Worm (Caenorhabditis elegans) whole organism, late embryonic: Measurements from ENCODE around the gene F39E9.6.

Experiments
- C38D4.7 ChIP-seq: fragments of 200-800 bp; sonication (Bioruptor generic); optimal IDR thresholded peaks from 2 replicates; lab custom pipeline; 2018; ENCODE audit warnings: mild to moderate bottlenecking, missing genetic modification characterization, moderate library complexity, missing compliant biosample characterization
- Y22D7AL.16 ChIP-seq: sonication (generic microtip); optimal IDR thresholded peaks from 2 replicates; lab custom pipeline; 2016; ENCODE audit warnings: missing genetic modification characterization, missing compliant biosample characterization
- ahr-1 ChIP-seq: sonication (generic microtip); optimal IDR thresholded peaks from 2 replicates; lab custom pipeline; 2016; ENCODE audit warnings: missing genetic modification characterization, missing compliant biosample characterization
- ama-1 ChIP-seq: fragments of 150-350 bp; optimal IDR thresholded peaks from 2 replicates; lab custom pipeline; 2014
- ceh-14 ChIP-seq: sonication (generic microtip); optimal IDR thresholded peaks from 2 replicates; lab custom pipeline; 2016; ENCODE audit warnings: missing genotype, missing genetic modification characterization, missing compliant biosample characterization
- ceh-19 ChIP-seq: fragments of 200-800 bp; sonication (Bioruptor generic); optimal IDR thresholded peaks from 2 replicates; lab custom pipeline; 2018; ENCODE audit warnings: mild to moderate bottlenecking, missing genetic modification characterization, missing compliant biosample characterization
- ceh-22 ChIP-seq: sonication (generic microtip); optimal IDR thresholded peaks from 2 replicates; lab custom pipeline; 2017; ENCODE audit warnings: missing biosample characterization, missing genetic modification characterization
- ceh-24 ChIP-seq: sonication (generic microtip); optimal IDR thresholded peaks from 2 replicates; lab custom pipeline; 2016; ENCODE audit warnings: mild to moderate bottlenecking, missing genetic modification characterization, missing compliant biosample characterization
- ceh-6 ChIP-seq: fragments of 200-800 bp; sonication (Bioruptor generic); optimal IDR thresholded peaks from 2 replicates; lab custom pipeline; 2018; ENCODE audit warnings: mild to moderate bottlenecking, missing genetic modification characterization, missing compliant biosample characterization
- ceh-9 ChIP-seq: sonication (generic microtip); optimal IDR thresholded peaks from 2 replicates; lab custom pipeline; 2016; ENCODE audit warnings: mild to moderate bottlenecking, missing genetic modification characterization, inconsistent platforms, missing compliant biosample characterization
- dmd-4 ChIP-seq: sonication (generic microtip); optimal IDR thresholded peaks from 2 replicates; lab custom pipeline; 2016; ENCODE audit warnings: borderline replicate concordance, missing genetic modification characterization, missing compliant biosample characterization
- dve-1 ChIP-seq: sonication (generic microtip); optimal IDR thresholded peaks from 2 replicates; lab custom pipeline; 2017; ENCODE audit warnings: antibody characterized with exemption, mild to moderate bottlenecking, missing genetic modification characterization, missing compliant biosample characterization
- eyg-1 ChIP-seq: sonication (generic microtip); optimal IDR thresholded peaks from 2 replicates; lab custom pipeline; 2016; ENCODE audit warnings: missing genotype, missing genetic modification characterization, missing compliant biosample characterization
- fkh-10 ChIP-seq: fragments of 150-350 bp; optimal IDR thresholded peaks from 2 replicates; lab custom pipeline; 2014; ENCODE audit warnings: missing biosample characterization, missing genetic modification reagents, missing genetic modification characterization
- fkh-6 ChIP-seq: sonication (generic microtip); optimal IDR thresholded peaks from 2 replicates; lab custom pipeline; 2016; ENCODE audit warnings: missing genetic modification characterization, missing compliant biosample characterization
- hlh-15 ChIP-seq: sonication (generic microtip); optimal IDR thresholded peaks from 2 replicates; lab custom pipeline; 2016; ENCODE audit warnings: missing genetic modification characterization, missing compliant biosample characterization
- hlh-30 ChIP-seq: sonication (generic microtip); optimal IDR thresholded peaks from 2 replicates; lab custom pipeline; 2017; ENCODE audit warnings: antibody characterized with exemption, missing genetic modification characterization, missing compliant biosample characterization; ENCODE audit not compliant: insufficient read depth
- hlh-6 ChIP-seq: sonication (generic microtip); optimal IDR thresholded peaks from 2 replicates; lab custom pipeline; 2016; ENCODE audit warnings: missing genotype, missing genetic modification characterization, missing compliant biosample characterization
- hlh-8 ChIP-seq: sonication (generic microtip); optimal IDR thresholded peaks from 2 replicates; lab custom pipeline; 2016; ENCODE audit warnings: missing genotype, missing genetic modification characterization, missing compliant biosample characterization
- madf-2 ChIP-seq: sonication (generic microtip); optimal IDR thresholded peaks from 2 replicates; lab custom pipeline; 2017; ENCODE audit warnings: missing genetic modification characterization, missing compliant biosample characterization
- mec-3 ChIP-seq: sonication (generic microtip); optimal IDR thresholded peaks from 2 replicates; lab custom pipeline; 2016; ENCODE audit warnings: borderline replicate concordance, missing genetic modification characterization, missing compliant biosample characterization
- odd-2 ChIP-seq: sonication (generic microtip); optimal IDR thresholded peaks from 2 replicates; lab custom pipeline; 2017; ENCODE audit warnings: antibody characterized with exemption, mild to moderate bottlenecking, missing genetic modification characterization, missing compliant biosample characterization
- pag-3 ChIP-seq: sonication (generic microtip); optimal IDR thresholded peaks from 2 replicates; lab custom pipeline; 2016; ENCODE audit warnings: missing compliant biosample characterization, missing genetic modification characterization, borderline replicate concordance
- pat-9 ChIP-seq: fragments of 200-800 bp; sonication (Bioruptor generic); optimal IDR thresholded peaks from 2 replicates; lab custom pipeline; 2018; ENCODE audit warnings: mild to moderate bottlenecking, missing genetic modification characterization, moderate library complexity, missing compliant biosample characterization
- pha-2 ChIP-seq: sonication (generic microtip); optimal IDR thresholded peaks from 2 replicates; lab custom pipeline; 2017; ENCODE audit warnings: mild to moderate bottlenecking, missing genetic modification characterization, missing compliant biosample characterization
- pha-4 ChIP-seq: fragments of 150-350 bp; optimal IDR thresholded peaks from 2 replicates; lab custom pipeline; 2018; ENCODE audit warnings: missing biosample characterization, missing genetic modification reagents, missing genetic modification characterization
- pqm-1 ChIP-seq: sonication (generic microtip); optimal IDR thresholded peaks from 2 replicates; lab custom pipeline; 2016; ENCODE audit warnings: missing genetic modification characterization, missing compliant biosample characterization
- pros-1 ChIP-seq: fragments of 150-350 bp; optimal IDR thresholded peaks from 2 replicates; lab custom pipeline; 2014; ENCODE audit warnings: missing biosample characterization, missing genetic modification reagents, missing genetic modification characterization
- ref-2 ChIP-seq: sonication (generic microtip); optimal IDR thresholded peaks from 2 replicates; lab custom pipeline; 2016; ENCODE audit warnings: missing genetic modification characterization, missing compliant biosample characterization
- rnt-1 ChIP-seq: sonication (generic microtip); optimal IDR thresholded peaks from 2 replicates; lab custom pipeline; 2016; ENCODE audit warnings: missing genetic modification characterization, missing compliant biosample characterization
- sox-2 ChIP-seq: fragments of 200-800 bp; sonication (Bioruptor generic); IDR thresholded peaks from 2 replicates; pipeline ENCODE4 v1.3.6; 2022; ENCODE audit warnings: missing genetic modification reagents, missing genetic modification characterization, missing compliant biosample characterization
- tbx-2 ChIP-seq: sonication (generic microtip); optimal IDR thresholded peaks from 2 replicates; lab custom pipeline; 2016; ENCODE audit warnings: missing genetic modification characterization, missing compliant biosample characterization
- tbx-7 ChIP-seq: sonication (generic microtip); optimal IDR thresholded peaks from 2 replicates; lab custom pipeline; 2016; ENCODE audit warnings: missing genotype, missing genetic modification characterization, missing compliant biosample characterization
- ttx-3 ChIP-seq: sonication (generic microtip); optimal IDR thresholded peaks from 2 replicates; lab custom pipeline; 2016; ENCODE audit warnings: missing genetic modification reagents, missing genetic modification characterization, missing compliant biosample characterization
- unc-3 ChIP-seq, 2 experiments: fragments of 200-800 bp in 1 of 2; sonication (Bioruptor generic) in 1 of 2; sonication (generic microtip) in 1 of 2; conservative IDR thresholded peaks in 1 of 2; optimal IDR thresholded peaks in 1 of 2; 2 replicates each; pipeline versions ENCODE4 v1.3.6 to Lab custom; 2016 to 2022; ENCODE audit warnings: missing compliant biosample characterization in 2 of 2, missing genetic modification characterization in 2 of 2, missing genetic modification reagents in 1 of 2
- unc-42 ChIP-seq: sonication (generic microtip); optimal IDR thresholded peaks from 2 replicates; lab custom pipeline; 2016; ENCODE audit warnings: missing genotype, missing genetic modification characterization, missing compliant biosample characterization
- unc-55 ChIP-seq: sonication (generic microtip); optimal IDR thresholded peaks from 2 replicates; lab custom pipeline; 2017; ENCODE audit warnings: missing biosample characterization, missing genetic modification reagents, missing genetic modification characterization

The F39E9.6 gene

ce11 chrII:3347940-3348610, 34.7 kb upstream of the F39E9.6 start, which contains the start of the genes F14D2.14 and bath-29:
F14D2.14 (minus strand) TSS chrII:3347990.
bath-29 (plus strand) TSS chrII:3348560.
- no peak for TF ChIP-seq pha-2 (tag; lab: Kevin White, UChicago)
- TF ChIP-seq eyg-1 (tag; lab: Kevin White, UChicago), result no peak
- TF ChIP-seq ceh-22, result no peak
- TF ChIP-seq hlh-8, result no peak
- no peak for TF ChIP-seq pag-3 (tag; lab: Kevin White, UChicago)
- TF ChIP-seq, all 69 proteins: peak for 0

- TF ChIP-seq unc-55 (GFP tag; lab: Kevin White, UChicago), result no peak
- no peak for TF ChIP-seq ceh-6 (GFP tag; lab: Kevin White, UChicago)
- TF ChIP-seq ama-1, result no peak
- TF ChIP-seq C38D4.7 (GFP tag; lab: Kevin White, UChicago), result no peak
- TF ChIP-seq fkh-6 (tag; lab: Kevin White, UChicago), result no peak
- no peak for TF ChIP-seq hlh-30
- TF ChIP-seq madf-2, result no peak
- no peak for TF ChIP-seq hlh-15 (tag; lab: Kevin White, UChicago)
- TF ChIP-seq mec-3 (tag; lab: Kevin White, UChicago), result no peak
- no peak for TF ChIP-seq dmd-4 (tag; lab: Kevin White, UChicago)
- no peak for TF ChIP-seq unc-42 (tag; lab: Kevin White, UChicago)
- TF ChIP-seq ttx-3 (tag; lab: Kevin White, UChicago), result no peak
- no peak for TF ChIP-seq ceh-9
Observed at ce11 chrII:3346328-3346780, 33.0 kb upstream of the F39E9.6 start, which contains the start of gene bath-30. bath-30 (minus strand) TSS chrII:3346378.

DNA sequence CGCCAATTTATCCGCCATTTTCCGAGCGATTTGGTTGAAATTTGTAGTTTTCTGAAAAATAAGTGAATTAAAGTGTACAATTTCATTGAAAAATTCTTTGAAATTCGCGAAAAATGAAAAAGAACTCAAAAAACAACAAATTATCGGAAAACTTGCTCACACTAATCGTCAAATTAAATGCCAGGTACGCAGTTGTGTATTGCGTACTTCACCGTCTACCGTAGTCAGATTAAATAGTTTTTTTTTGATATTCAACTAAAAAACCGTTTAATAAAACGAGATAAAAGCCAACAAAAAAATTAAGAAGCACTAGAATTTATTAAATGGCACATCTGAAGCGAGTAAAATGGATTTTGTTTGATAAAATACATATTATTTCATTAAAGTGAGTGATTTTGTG, 31.6 kb upstream of the F39E9.6 start, which contains the start of gene bath-28:
Gene bath-28 (minus strand): TSS at position 51 of the 400 bp plus-strand sequence.
- TF ChIP-seq pha-4 (tag; lab: Kevin White, UChicago), result no peak
- no peak for TF ChIP-seq odd-2
- TF ChIP-seq ceh-9, result no peak
- TF ChIP-seq pat-9 (tag; lab: Kevin White, UChicago), result no peak
- TF ChIP-seq unc-42 (tag; lab: Kevin White, UChicago), result no peak
- no peak for TF ChIP-seq ref-2
- no peak for TF ChIP-seq ceh-24 (tag; lab: Kevin White, UChicago)
- no peak for TF ChIP-seq dve-1 (tag; lab: Kevin White, UChicago)
- no peak for TF ChIP-seq fkh-10
- TF ChIP-seq pha-2 (tag; lab: Kevin White, UChicago), result no peak
- TF ChIP-seq C38D4.7 (GFP tag; lab: Kevin White, UChicago), result no peak
- no peak for TF ChIP-seq tbx-7 (tag; lab: Kevin White, UChicago)
- TF ChIP-seq Y22D7AL.16 (tag; lab: Kevin White, UChicago), result no peak
- no peak for TF ChIP-seq ceh-6 (GFP tag; lab: Kevin White, UChicago)
- TF ChIP-seq dmd-4 (tag; lab: Kevin White, UChicago), result no peak
- no peak for TF ChIP-seq eyg-1 (tag; lab: Kevin White, UChicago)
- no peak for TF ChIP-seq pqm-1 (tag; lab: Kevin White, UChicago)
- no peak for TF ChIP-seq pros-1 (tag; lab: Kevin White, UChicago)
- no peak for TF ChIP-seq tbx-2 (tag; lab: Kevin White, UChicago)
- no peak for TF ChIP-seq ceh-14 (tag; lab: Kevin White, UChicago)

DNA sequence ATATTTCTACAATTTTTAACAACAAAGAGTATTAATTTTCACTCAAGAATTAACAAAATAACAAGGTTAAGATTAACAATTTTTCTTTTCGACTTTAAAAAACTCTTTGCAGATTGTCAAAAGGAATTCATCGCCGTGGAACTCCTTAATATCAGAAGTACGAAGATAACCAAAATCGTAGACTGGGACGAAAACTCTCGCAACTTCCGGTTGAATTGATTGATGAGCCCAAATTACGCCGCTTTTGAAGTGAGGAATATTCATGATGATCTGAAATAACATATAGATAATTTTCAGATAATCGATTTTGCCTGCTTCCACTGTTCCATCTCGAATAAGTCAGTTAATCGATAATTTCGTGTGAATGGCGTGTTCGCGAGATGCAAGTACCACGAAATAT, 30.4 kb upstream of the F39E9.6 start, which contains the start of gene F14D2.15:
Gene F14D2.15 (minus strand): TSS at position 101 of the 400 bp plus-strand sequence.
- no peak for TF ChIP-seq ceh-14 (tag; lab: Kevin White, UChicago)
- no peak for TF ChIP-seq ceh-19 (GFP tag; lab: Kevin White, UChicago)
- no peak for TF ChIP-seq Y22D7AL.16 (tag; lab: Kevin White, UChicago)
- TF ChIP-seq unc-3 (GFP tag; conservative IDR thresholded peaks at IDR 0.05; lab: Robert Waterston, UW), result no peak
- TF ChIP-seq unc-3 (tag; optimal IDR thresholded peaks at IDR 0.05; lab: Kevin White, UChicago), result no peak
- TF ChIP-seq rnt-1, result no peak
- no peak for TF ChIP-seq pha-4 (tag; lab: Kevin White, UChicago)
- no peak for TF ChIP-seq sox-2
- no peak for TF ChIP-seq pros-1 (tag; lab: Kevin White, UChicago)
- no peak for TF ChIP-seq ceh-22
- TF ChIP-seq ttx-3 (tag; lab: Kevin White, UChicago), result no peak
- no peak for TF ChIP-seq hlh-6
- TF ChIP-seq ahr-1 (tag; lab: Kevin White, UChicago), result no peak
